Fruit fly (Drosophila melanogaster) whole organism, pupa: ENCODE results near the gene Muc30E.

ENCODE experiments used
- CG10348 ChIP-seq: fragments of 200-800 bp; sonication (Bioruptor generic); IDR thresholded peaks from 2 replicates; pipeline ENCODE4 v1.3.6; 2022; ENCODE audit warnings: missing biosample characterization, missing genetic modification characterization
- CG12605 ChIP-seq: fragments of 200-800 bp; sonication (Bioruptor generic); IDR thresholded peaks from 2 replicates; pipeline ENCODE4 v1.3.6; 2022; ENCODE audit warnings: missing biosample characterization, missing genetic modification characterization
- CG13204 ChIP-seq: fragments of 200-800 bp; sonication (Bioruptor generic); optimal IDR thresholded peaks from 2 replicates; lab custom pipeline; 2018; ENCODE audit warnings: missing biosample characterization, mild to moderate bottlenecking, missing genetic modification characterization, moderate library complexity
- CG14655 ChIP-seq: fragments of 200-800 bp; sonication (Bioruptor generic); optimal IDR thresholded peaks from 3 replicates; lab custom pipeline; 2017; ENCODE audit warnings: mild to moderate bottlenecking, missing biosample characterization, missing genetic modification reagents, missing genetic modification characterization
- CG15710 ChIP-seq: fragments of 200-800 bp; sonication (Bioruptor generic); optimal IDR thresholded peaks from 2 replicates; lab custom pipeline; 2018; ENCODE audit warnings: missing biosample characterization, mild to moderate bottlenecking, missing genetic modification characterization, moderate library complexity
- CG17806 ChIP-seq: fragments of 200-800 bp; sonication (Bioruptor generic); optimal IDR thresholded peaks from 2 replicates; lab custom pipeline; 2018; ENCODE audit warnings: missing biosample characterization, mild to moderate bottlenecking, missing genetic modification characterization, moderate library complexity
- CG32121 ChIP-seq: fragments of 200-800 bp; sonication (Bioruptor generic); IDR thresholded peaks from 2 replicates; pipeline ENCODE4 v1.3.6; 2022; ENCODE audit warnings: missing biosample characterization, missing genetic modification characterization
- CG34367 ChIP-seq: fragments of 200-800 bp; sonication (Bioruptor generic); optimal IDR thresholded peaks from 2 replicates; lab custom pipeline; 2018; ENCODE audit warnings: missing biosample characterization, mild to moderate bottlenecking, missing genetic modification characterization
- CG4496 ChIP-seq: fragments of 200-800 bp; sonication (Bioruptor generic); IDR thresholded peaks from 3 replicates; pipeline ENCODE4 v1.3.6; 2022; ENCODE audit warnings: missing biosample characterization, missing genetic modification characterization
- CG8159 ChIP-seq: fragments of 200-800 bp; sonication (Bioruptor generic); optimal IDR thresholded peaks from 3 replicates; lab custom pipeline; 2018; ENCODE audit warnings: missing biosample characterization, mild to moderate bottlenecking, missing genetic modification characterization, moderate library complexity
- CG8301 ChIP-seq: fragments of 200-800 bp; sonication (Bioruptor generic); optimal IDR thresholded peaks from 2 replicates; lab custom pipeline; 2018; ENCODE audit warnings: missing biosample characterization, mild to moderate bottlenecking, missing genetic modification characterization
- CG9948 ChIP-seq: fragments of 200-800 bp; sonication (Bioruptor generic); optimal IDR thresholded peaks from 2 replicates; lab custom pipeline; 2018; ENCODE audit warnings: missing biosample characterization, mild to moderate bottlenecking, missing genetic modification characterization, moderate library complexity
- D1 ChIP-seq: fragments of 200-800 bp; sonication (Bioruptor generic); optimal IDR thresholded peaks from 2 replicates; lab custom pipeline; 2018; ENCODE audit warnings: missing biosample characterization, mild to moderate bottlenecking, missing genetic modification characterization, moderate library complexity
- EcR ChIP-seq: fragments of 200-800 bp; sonication (Bioruptor generic); optimal IDR thresholded peaks from 3 replicates; lab custom pipeline; 2019; ENCODE audit warnings: missing biosample characterization, missing genetic modification characterization, mild to moderate bottlenecking, moderate library complexity, missing genetic modification reagents
- Ets98B ChIP-seq: fragments of 200-800 bp; sonication (Bioruptor generic); IDR thresholded peaks from 2 replicates; pipeline ENCODE4 v1.3.6; 2022; ENCODE audit warnings: missing biosample characterization, missing genetic modification characterization
- Pif1A ChIP-seq: fragments of 200-800 bp; sonication (Bioruptor generic); optimal IDR thresholded peaks from 3 replicates; lab custom pipeline; 2016; ENCODE audit warnings: missing biosample characterization, missing genetic modification characterization
- Pif1B ChIP-seq: fragments of 200-800 bp; sonication (Bioruptor generic); optimal IDR thresholded peaks from 3 replicates; lab custom pipeline; 2016; ENCODE audit warnings: missing biosample characterization, missing genetic modification characterization
- Snoo ChIP-seq: fragments of 200-800 bp; sonication (Bioruptor generic); optimal IDR thresholded peaks from 3 replicates; lab custom pipeline; 2017; ENCODE audit warnings: missing biosample characterization, mild to moderate bottlenecking, missing genetic modification characterization, inconsistent platforms
- fd96Ca ChIP-seq: fragments of 200-800 bp; sonication (Bioruptor generic); IDR thresholded peaks from 3 replicates; pipeline ENCODE4 v1.3.6; 2022; ENCODE audit warnings: missing biosample characterization, missing genetic modification characterization
- gl ChIP-seq: fragments of 200-800 bp; sonication (Bioruptor generic); optimal IDR thresholded peaks from 2 replicates; lab custom pipeline; 2018; ENCODE audit warnings: missing biosample characterization, mild to moderate bottlenecking, missing genetic modification characterization
- rn ChIP-seq: fragments of 200-800 bp; sonication (Bioruptor generic); IDR thresholded peaks from 2 replicates; pipeline ENCODE4 v1.3.6; 2022; ENCODE audit warnings: missing biosample characterization, missing genetic modification characterization

Gene Muc30E

dm6 chr2L:9907320-9908256 lies 4.7 kb upstream of the Muc30E start:
- peak; percentile 56 for TF ChIP-seq CG13204 (GFP tag; lab: Kevin White, UChicago)
- no peak for TF ChIP-seq D1 (tag; lab: Kevin White, UChicago)
- TF ChIP-seq CG8159 = no peak
- no peak for TF ChIP-seq rn
- TF ChIP-seq CG8301 (tag; lab: Kevin White, UChicago) = no peak
- TF ChIP-seq Pif1B (GFP tag; lab: Kevin White, UChicago) = peak; percentile 19
- no peak for TF ChIP-seq CG9948 (tag; lab: Kevin White, UChicago)
- no peak for TF ChIP-seq Snoo
- peak; percentile 44 for TF ChIP-seq gl (tag; lab: Kevin White, UChicago)
- TF ChIP-seq CG15710 (tag; lab: Kevin White, UChicago) = peak; percentile 13
- peak; percentile 60 for TF ChIP-seq EcR (GFP tag; lab: Kevin White, UChicago)
- TF ChIP-seq CG32121 (GFP tag; lab: Robert Waterston, UW) = no peak
- TF ChIP-seq fd96Ca (GFP tag; lab: Robert Waterston, UW) = no peak
- TF ChIP-seq Ets98B = peak; percentile 31; the same call in 1 of the 2 replicates
- TF ChIP-seq CG4496 = peak; percentile 60

dm6 chr2L:9906641-9907040 lies 3.7 kb upstream of the Muc30E start:
- TF ChIP-seq CG17806 (tag; lab: Kevin White, UChicago) (peak; percentile 38), CG32121 (GFP tag; lab: Robert Waterston, UW) (peak; percentile 56; the same call in 1 of the 2 replicates), CG4496 (peak; percentile 78), Ets98B (peak; percentile 74), gl (tag; lab: Kevin White, UChicago) (peak; percentile 21), CG8159 (peak; percentile 43), CG34367 (tag; lab: Kevin White, UChicago) (no peak), CG12605 (GFP tag; lab: Robert Waterston, UW) (peak; percentile 70), D1 (tag; lab: Kevin White, UChicago) (no peak), CG15710 (tag; lab: Kevin White, UChicago) (no peak), CG13204 (GFP tag; lab: Kevin White, UChicago) (no peak), CG9948 (tag; lab: Kevin White, UChicago) (peak; percentile 12), CG14655 (GFP tag; lab: Kevin White, UChicago) (peak; percentile 55), fd96Ca (GFP tag; lab: Robert Waterston, UW) (peak; percentile 76; the same call in 2 of the 3 replicates), rn (no peak), Pif1A (peak; percentile 2), Pif1B (GFP tag; lab: Kevin White, UChicago) (peak; percentile 17), CG8301 (tag; lab: Kevin White, UChicago) (peak; percentile 61)

dm6 chr2L:9897296-9897695 lies 5.6 kb downstream of the Muc30E start, which contains the start of gene RpS2:
TSS of gene RpS2 (minus strand) at chr2L:9897552.
- TF ChIP-seq Ets98B (no peak; the same call in 1 of the 2 replicates), CG15710 (tag; lab: Kevin White, UChicago) (peak; percentile 10), Pif1B (GFP tag; lab: Kevin White, UChicago) (peak; percentile 37)

- TF ChIP-seq rn = no peak
- TF ChIP-seq gl (tag; lab: Kevin White, UChicago) = peak; percentile 8
- no peak for TF ChIP-seq CG10348 (GFP tag; lab: Robert Waterston, UW)
- TF ChIP-seq Snoo = peak; percentile 59
- no peak for TF ChIP-seq CG13204 (GFP tag; lab: Kevin White, UChicago)
- no peak for TF ChIP-seq CG14655 (GFP tag; lab: Kevin White, UChicago)
- no peak for TF ChIP-seq fd96Ca (GFP tag; lab: Robert Waterston, UW)
- TF ChIP-seq EcR (GFP tag; lab: Kevin White, UChicago) = no peak
- TF ChIP-seq CG8159 = no peak
- TF ChIP-seq CG8301 (tag; lab: Kevin White, UChicago) = no peak
- peak; percentile 48 for TF ChIP-seq Pif1B (GFP tag; lab: Kevin White, UChicago)
- TF ChIP-seq CG12605 (GFP tag; lab: Robert Waterston, UW) = no peak
- peak; percentile 7; the same call in 1 of the 3 replicates for TF ChIP-seq CG4496
- no peak for TF ChIP-seq CG9948 (tag; lab: Kevin White, UChicago)
- no peak for TF ChIP-seq CG17806 (tag; lab: Kevin White, UChicago)
- TF ChIP-seq CG34367 (tag; lab: Kevin White, UChicago) = no peak
- peak; percentile 30 for TF ChIP-seq D1 (tag; lab: Kevin White, UChicago)
- no peak for TF ChIP-seq Pif1A
- TF ChIP-seq Ets98B = no peak
- no peak for TF ChIP-seq CG32121 (GFP tag; lab: Robert Waterston, UW)
- TF ChIP-seq CG15710 (tag; lab: Kevin White, UChicago) = peak; percentile 45
Observed at dm6 chr2L:9894871-9895364, 8.0 kb downstream of the Muc30E start, which contains the start of gene Bka. TSS of gene Bka (plus strand) at chr2L:9895287.

dm6 chr2L:9894193-9894592 lies 8.7 kb downstream of the Muc30E start:
- TF ChIP-seq Pif1A = no peak
- TF ChIP-seq CG12605 (GFP tag; lab: Robert Waterston, UW) = no peak
- TF ChIP-seq CG13204 (GFP tag; lab: Kevin White, UChicago) = no peak
- TF ChIP-seq CG8159 = no peak
- no peak for TF ChIP-seq CG32121 (GFP tag; lab: Robert Waterston, UW)
- no peak for TF ChIP-seq CG4496
- TF ChIP-seq CG14655 (GFP tag; lab: Kevin White, UChicago) = no peak
- TF ChIP-seq D1 (tag; lab: Kevin White, UChicago) = no peak
- TF ChIP-seq Ets98B = no peak
- no peak for TF ChIP-seq CG10348 (GFP tag; lab: Robert Waterston, UW)
- no peak for TF ChIP-seq CG17806 (tag; lab: Kevin White, UChicago)
- no peak for TF ChIP-seq fd96Ca (GFP tag; lab: Robert Waterston, UW)
- no peak for TF ChIP-seq CG15710 (tag; lab: Kevin White, UChicago)
- no peak for TF ChIP-seq gl (tag; lab: Kevin White, UChicago)
- no peak for TF ChIP-seq CG8301 (tag; lab: Kevin White, UChicago)
